Worm (Caenorhabditis elegans) whole organism, young adult: ENCODE data around the gene pals-19.

Source experiments
- akir-1 ChIP-seq: fragments of 200-800 bp; sonication (Bioruptor generic); optimal IDR thresholded peaks from 2 replicates; lab custom pipeline; 2018; ENCODE audit warnings: mild to moderate bottlenecking, missing genetic modification characterization, moderate library complexity, missing compliant biosample characterization
- aptf-3 ChIP-seq: fragments of 200-800 bp; sonication (Bioruptor generic); IDR thresholded peaks from 2 replicates; pipeline ENCODE4 v1.3.6; 2022; ENCODE audit warnings: missing genetic modification characterization, missing compliant biosample characterization
- bed-1 ChIP-seq: fragments of 200-800 bp; sonication (Bioruptor generic); IDR thresholded peaks from 2 replicates; pipeline ENCODE4 v1.3.6; 2022; ENCODE audit warnings: missing genetic modification reagents, missing genetic modification characterization, missing compliant biosample characterization
- ekl-4 ChIP-seq: fragments of 200-800 bp; sonication (Bioruptor generic); IDR thresholded peaks from 2 replicates; pipeline ENCODE4 v1.3.6; 2022; ENCODE audit warnings: missing genetic modification reagents, missing genetic modification characterization, missing compliant biosample characterization
- lin-35 ChIP-seq, 3 experiments: fragments of 150-350 bp in 2 of 3; sonication (generic microtip) in 1 of 3; optimal IDR thresholded peaks; 2 replicates each; lab custom pipeline; 2014 to 2018; ENCODE audit warnings: missing biosample characterization in 3 of 3, missing genetic modification characterization in 3 of 3, missing genetic modification reagents in 3 of 3
- lsl-1 ChIP-seq: fragments of 200-800 bp; sonication (Bioruptor generic); optimal IDR thresholded peaks from 2 replicates; lab custom pipeline; 2018; ENCODE audit warnings: mild to moderate bottlenecking, missing genetic modification characterization, moderate library complexity, missing compliant biosample characterization
- snpc-4 ChIP-seq, 5 experiments: fragments of 150-350 bp in 1 of 5; sonication (generic microtip) in 4 of 5; optimal IDR thresholded peaks; 2 replicates each; lab custom pipeline; 2014 to 2018; ENCODE audit warnings: missing genetic modification characterization in 5 of 5, missing biosample characterization in 3 of 5, antibody characterized with exemption in 2 of 5, mild to moderate bottlenecking in 2 of 5, missing compliant biosample characterization in 2 of 5, missing genotype in 2 of 5, moderate library complexity in 2 of 5, missing genetic modification reagents in 1 of 5
- unc-62 ChIP-seq: fragments of 150-350 bp; optimal IDR thresholded peaks from 2 replicates; lab custom pipeline; 2014; ENCODE audit warnings: missing biosample characterization, missing genetic modification reagents, missing genetic modification characterization

DNA sequence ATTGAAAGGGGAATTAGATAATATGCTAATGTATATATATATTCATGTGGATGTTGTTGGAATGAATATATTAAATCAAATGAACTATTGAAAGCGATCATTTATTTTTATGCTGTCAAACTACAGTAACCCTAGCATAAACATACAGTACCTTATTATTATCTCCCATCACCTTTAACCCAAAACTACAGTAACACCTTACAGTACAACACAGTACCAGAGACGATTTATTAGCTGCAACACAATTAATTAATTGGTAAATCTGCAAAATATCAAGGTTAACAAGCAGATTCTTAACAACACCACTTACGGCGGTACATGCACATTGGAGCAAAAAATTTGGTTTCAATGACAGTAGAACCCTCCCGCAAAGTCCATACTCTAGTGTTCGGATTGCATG lies 46.4 kb upstream of the pals-19 start, which contains the start of gene Y82E9BL.1:
- TF ChIP-seq akir-1 (no peak), bed-1 (GFP tag; lab: Robert Waterston, UW) (no peak), snpc-4 (GFP tag; optimal IDR thresholded peaks at IDR 0.05; lab: Kevin White, UChicago) (no peak), snpc-4 (tag; optimal IDR thresholded peaks at IDR 0.05; lab: Kevin White, UChicago) (no peak), lsl-1 (GFP tag; lab: Kevin White, UChicago) (no peak), ekl-4 (GFP tag; lab: Robert Waterston, UW) (no peak), unc-62 (GFP tag; lab: Kevin White, UChicago) (no peak), aptf-3 (no peak), lin-35 (GFP tag; optimal IDR thresholded peaks at IDR 0.05; lab: Kevin White, UChicago) (no peak)
